Fruit fly (Drosophila melanogaster) whole organism, embryonic: ENCODE results near the gene CG9297.
A peak's percentile ranks its signal among the peaks of the same experiment; 100 is the strongest.

ENCODE experiments used
- CG10267 ChIP-seq: fragments of 200-800 bp; sonication (Bioruptor generic); optimal IDR thresholded peaks from 2 replicates; lab custom pipeline; 2018; ENCODE audit warnings: missing biosample characterization, mild to moderate bottlenecking, missing genetic modification characterization, moderate library complexity
- CG11456 ChIP-seq: fragments of 200-800 bp; sonication (Bioruptor generic); IDR thresholded peaks from 3 replicates; pipeline ENCODE4 v1.3.6; 2022; ENCODE audit warnings: missing biosample characterization, missing genetic modification characterization
- CG11560 ChIP-seq: fragments of 200-800 bp; sonication (Bioruptor generic); IDR thresholded peaks from 3 replicates; pipeline ENCODE4 v1.3.6; 2022; ENCODE audit warnings: missing biosample characterization, missing genetic modification characterization
- CG11695 ChIP-seq: fragments of 200-800 bp; sonication (Bioruptor generic); IDR thresholded peaks from 3 replicates; pipeline ENCODE4 v1.3.6; 2022; ENCODE audit warnings: missing biosample characterization, missing genetic modification characterization
- CG1233 ChIP-seq: fragments of 200-800 bp; sonication (Bioruptor generic); optimal IDR thresholded peaks from 4 replicates; lab custom pipeline; 2018; ENCODE audit warnings: missing biosample characterization, mild to moderate bottlenecking, missing genetic modification characterization
- CG15601 ChIP-seq: fragments of 200-800 bp; sonication (Bioruptor generic); optimal IDR thresholded peaks from 3 replicates; lab custom pipeline; 2019; ENCODE audit warnings: missing biosample characterization, mild to moderate bottlenecking, missing genetic modification characterization, moderate library complexity
- CG15696 ChIP-seq: fragments of 200-800 bp; sonication (Bioruptor generic); optimal IDR thresholded peaks from 2 replicates; lab custom pipeline; 2019; ENCODE audit warnings: missing biosample characterization, mild to moderate bottlenecking, missing genetic modification characterization, moderate library complexity
- CG16863 ChIP-seq: fragments of 200-800 bp; sonication (Bioruptor generic); optimal IDR thresholded peaks from 3 replicates; lab custom pipeline; 2016; ENCODE audit warnings: missing biosample characterization, missing genetic modification characterization
- CG18262 ChIP-seq: fragments of 200-800 bp; optimal IDR thresholded peaks from 3 replicates; lab custom pipeline; 2019; ENCODE audit warnings: missing biosample characterization, mild to moderate bottlenecking, missing genetic modification characterization, moderate library complexity
- CG18764 ChIP-seq: fragments of 200-800 bp; sonication (Bioruptor generic); optimal IDR thresholded peaks from 3 replicates; lab custom pipeline; 2016; ENCODE audit warnings: missing biosample characterization, missing genetic modification characterization
- CG2202 ChIP-seq: fragments of 200-800 bp; sonication (Bioruptor generic); optimal IDR thresholded peaks from 2 replicates; lab custom pipeline; 2018; ENCODE audit warnings: missing biosample characterization, mild to moderate bottlenecking, missing genetic modification characterization
- CG2712 ChIP-seq: fragments of 200-800 bp; optimal IDR thresholded peaks from 3 replicates; lab custom pipeline; 2019; ENCODE audit warnings: missing biosample characterization, mild to moderate bottlenecking, missing genetic modification characterization, moderate library complexity
- CG33213 ChIP-seq: fragments of 200-800 bp; sonication (Bioruptor generic); optimal IDR thresholded peaks from 3 replicates; lab custom pipeline; 2016; ENCODE audit warnings: missing biosample characterization, missing genetic modification characterization
- CG33557 ChIP-seq: fragments of 200-800 bp; sonication (Bioruptor generic); optimal IDR thresholded peaks from 2 replicates; lab custom pipeline; 2019; ENCODE audit warnings: missing biosample characterization, mild to moderate bottlenecking, missing genetic modification characterization, moderate library complexity
- CG4282 ChIP-seq: fragments of 200-800 bp; sonication (Bioruptor generic); optimal IDR thresholded peaks from 2 replicates; lab custom pipeline; 2016; ENCODE audit warnings: missing biosample characterization, missing genetic modification characterization
- CG6791 ChIP-seq: fragments of 200-800 bp; sonication (Bioruptor generic); IDR thresholded peaks from 3 replicates; pipeline ENCODE4 v1.3.6; 2022; ENCODE audit warnings: missing biosample characterization, missing genetic modification characterization; ENCODE audit not compliant: partially characterized antibody
- CG7271 ChIP-seq: fragments of 200-800 bp; sonication (Bioruptor generic); optimal IDR thresholded peaks from 2 replicates; lab custom pipeline; 2018; ENCODE audit warnings: missing biosample characterization, mild to moderate bottlenecking, missing genetic modification characterization, moderate library complexity
- CG9727 ChIP-seq: fragments of 200-800 bp; sonication (Bioruptor generic); optimal IDR thresholded peaks from 3 replicates; lab custom pipeline; 2017; ENCODE audit warnings: missing biosample characterization, mild to moderate bottlenecking, missing genetic modification characterization
- CG9817 ChIP-seq: fragments of 200-800 bp; sonication (Bioruptor generic); optimal IDR thresholded peaks from 2 replicates; lab custom pipeline; 2018; ENCODE audit warnings: missing biosample characterization, mild to moderate bottlenecking, missing genetic modification characterization, moderate library complexity
- CkIIα-i1 ChIP-seq: fragments of 200-800 bp; sonication (Bioruptor generic); IDR thresholded peaks from 2 replicates; pipeline ENCODE4 v1.3.6; 2022; ENCODE audit warnings: missing biosample characterization, missing genetic modification characterization
- Dip2 ChIP-seq: fragments of 200-800 bp; sonication (Bioruptor generic); IDR thresholded peaks from 2 replicates; pipeline ENCODE4 v1.3.6; 2022; ENCODE audit warnings: missing biosample characterization, missing genetic modification characterization
- Doc3 ChIP-seq: fragments of 200-800 bp; sonication (Bioruptor generic); IDR thresholded peaks from 3 replicates; pipeline ENCODE4 v1.3.6; 2022; ENCODE audit warnings: missing biosample characterization, missing genetic modification characterization; ENCODE audit not compliant: partially characterized antibody
- H15 ChIP-seq: fragments of 200-800 bp; sonication (Bioruptor generic); IDR thresholded peaks from 3 replicates; pipeline ENCODE4 v1.3.6; 2022; ENCODE audit warnings: missing biosample characterization, missing genetic modification characterization
- Hr3 ChIP-seq: fragments of 200-800 bp; sonication (Bioruptor generic); optimal IDR thresholded peaks from 3 replicates; lab custom pipeline; 2016; ENCODE audit warnings: missing biosample characterization, missing genetic modification characterization
- MESR4 ChIP-seq: fragments of 200-800 bp; sonication (Bioruptor generic); optimal IDR thresholded peaks from 2 replicates; lab custom pipeline; 2018; ENCODE audit warnings: missing biosample characterization, mild to moderate bottlenecking, missing genetic modification characterization, moderate library complexity
- Meics ChIP-seq: fragments of 200-800 bp; sonication (Bioruptor generic); optimal IDR thresholded peaks from 2 replicates; lab custom pipeline; 2017; ENCODE audit warnings: missing biosample characterization, mild to moderate bottlenecking, missing genetic modification characterization
- NK7.1 ChIP-seq: fragments of 200-800 bp; sonication (Bioruptor generic); optimal IDR thresholded peaks from 3 replicates; lab custom pipeline; 2016; ENCODE audit warnings: missing biosample characterization, missing genetic modification characterization
- PHDP ChIP-seq: fragments of 200-800 bp; sonication (Bioruptor generic); optimal IDR thresholded peaks from 3 replicates; lab custom pipeline; 2018; ENCODE audit warnings: missing biosample characterization, mild to moderate bottlenecking, missing genetic modification characterization, moderate library complexity
- Ptx1 ChIP-seq: fragments of 200-800 bp; sonication (Bioruptor generic); IDR thresholded peaks from 2 replicates; pipeline ENCODE4 v1.3.6; 2022; ENCODE audit warnings: missing biosample characterization, missing genetic modification characterization
- Trl ChIP-seq, 3 experiments: fragments of >200 bp in 2 of 3; fragments of 200-800 bp in 1 of 3; sonication (Bioruptor generic) in 1 of 3; optimal IDR thresholded peaks; 2 replicates in 1 of 3; 3 replicates in 2 of 3; lab custom pipeline; 2016 to 2017; ENCODE audit warnings: missing biosample characterization in 1 of 3, missing genetic modification characterization in 1 of 3
- da ChIP-seq: fragments of 200-800 bp; sonication (Bioruptor generic); optimal IDR thresholded peaks from 2 replicates; lab custom pipeline; 2016; ENCODE audit warnings: missing biosample characterization, missing genetic modification characterization
- fd102C ChIP-seq: fragments of 200-800 bp; sonication (Bioruptor generic); optimal IDR thresholded peaks from 2 replicates; lab custom pipeline; 2018; ENCODE audit warnings: missing biosample characterization, mild to moderate bottlenecking, missing genetic modification characterization, moderate library complexity
- gsb-n ChIP-seq: fragments of 200-800 bp; sonication (Bioruptor generic); optimal IDR thresholded peaks from 3 replicates; lab custom pipeline; 2018; ENCODE audit warnings: missing biosample characterization, mild to moderate bottlenecking, missing genetic modification characterization
- inv ChIP-seq: fragments of 200-800 bp; sonication (Bioruptor generic); IDR thresholded peaks from 2 replicates; pipeline ENCODE4 v1.3.6; 2022; ENCODE audit warnings: missing biosample characterization, missing genetic modification characterization; ENCODE audit not compliant: partially characterized antibody
- kni ChIP-seq: fragments of 200-800 bp; sonication (Bioruptor generic); optimal IDR thresholded peaks from 3 replicates; lab custom pipeline; 2017; ENCODE audit warnings: mild to moderate bottlenecking, missing biosample characterization, missing genetic modification reagents, missing genetic modification characterization
- lov ChIP-seq, 2 experiments: fragments of 200-800 bp in 1 of 2; fragments of >200 bp in 1 of 2; sonication (Bioruptor generic) in 1 of 2; IDR thresholded peaks in 1 of 2; optimal IDR thresholded peaks in 1 of 2; 2 replicates in 1 of 2; 3 replicates in 1 of 2; pipeline versions ENCODE4 v1.3.6 to Lab custom; 2017 to 2022; ENCODE audit warnings: missing biosample characterization in 1 of 2, missing genetic modification characterization in 1 of 2
- nom ChIP-seq: fragments of 200-800 bp; sonication (Bioruptor generic); optimal IDR thresholded peaks from 2 replicates; lab custom pipeline; 2017; ENCODE audit warnings: missing biosample characterization, missing genetic modification characterization, mild to moderate bottlenecking, moderate library complexity, missing genetic modification reagents
- otp ChIP-seq: fragments of 200-800 bp; sonication (Bioruptor generic); IDR thresholded peaks from 3 replicates; pipeline ENCODE4, ENCODE4 v1.3.6; 2022; ENCODE audit warnings: missing biosample characterization, missing genetic modification characterization
- ro ChIP-seq: fragments of 200-800 bp; sonication (Bioruptor generic); IDR thresholded peaks from 2 replicates; pipeline ENCODE4 v1.3.6; 2022; ENCODE audit warnings: missing biosample characterization, missing genetic modification characterization
- sens ChIP-seq: fragments of 200-800 bp; sonication (Bioruptor generic); peaks from one replicate; lab custom pipeline; 2016; ENCODE audit warnings: missing biosample characterization, missing genetic modification characterization
- sisA ChIP-seq: fragments of 200-800 bp; sonication (Bioruptor generic); IDR thresholded peaks from 2 replicates; pipeline ENCODE4 v1.3.6; 2022; ENCODE audit warnings: missing biosample characterization, missing genetic modification characterization
- slbo ChIP-seq: fragments of 200-800 bp; sonication (Bioruptor generic); IDR thresholded peaks from 2 replicates; pipeline ENCODE4 v1.3.6; 2022; ENCODE audit warnings: missing biosample characterization, missing genetic modification characterization
- sna ChIP-seq: fragments of 200-800 bp; sonication (Bioruptor generic); IDR thresholded peaks from 2 replicates; pipeline ENCODE4 v1.3.6; 2022; ENCODE audit warnings: missing biosample characterization, missing genetic modification characterization; ENCODE audit not compliant: partially characterized antibody
- trh ChIP-seq: fragments of 200-800 bp; sonication (Bioruptor generic); optimal IDR thresholded peaks from 2 replicates; lab custom pipeline; 2016; ENCODE audit warnings: missing biosample characterization, missing genetic modification characterization
- vfl ChIP-seq: fragments of 200-800 bp; sonication (Bioruptor generic); optimal IDR thresholded peaks from 2 replicates; lab custom pipeline; 2016; ENCODE audit warnings: missing biosample characterization, missing genetic modification characterization
- zen ChIP-seq: fragments of 200-800 bp; sonication (Bioruptor generic); optimal IDR thresholded peaks from 3 replicates; lab custom pipeline; 2018; ENCODE audit warnings: missing biosample characterization, mild to moderate bottlenecking, missing genetic modification characterization, moderate library complexity
- zfh1 ChIP-seq: fragments of 200-800 bp; sonication (Bioruptor generic); IDR thresholded peaks from 3 replicates; pipeline ENCODE4 v1.3.6; 2022; ENCODE audit warnings: missing biosample characterization, missing genetic modification characterization
- zfh2 ChIP-seq: fragments of 200-800 bp; sonication (Bioruptor generic); optimal IDR thresholded peaks from 2 replicates; lab custom pipeline; 2016; ENCODE audit warnings: missing biosample characterization, missing genetic modification characterization

Gene CG9297

dm6 chr3R:13799567-13800429, 28.5 kb downstream of the CG9297 start (continued):
- no peak for TF ChIP-seq sisA (GFP tag; lab: Robert Waterston, UW)
- TF ChIP-seq CG1233: no peak
- TF ChIP-seq zen (tag; lab: Kevin White, UChicago): peak; percentile 62
- no peak for TF ChIP-seq inv (GFP tag; lab: Robert Waterston, UW)
- TF ChIP-seq H15 (GFP tag; lab: Robert Waterston, UW): no peak
- peak; percentile 12 for TF ChIP-seq CG7271 (tag; lab: Kevin White, UChicago)
- TF ChIP-seq NK7.1 (GFP tag; lab: Kevin White, UChicago): no peak
- peak; percentile 80 for TF ChIP-seq CG15696 (tag; lab: Kevin White, UChicago)
- no peak for TF ChIP-seq CG16863 (GFP tag; lab: Kevin White, UChicago)
- peak; percentile 62 for TF ChIP-seq gsb-n
- peak; percentile 72 for TF ChIP-seq CG18262 (tag; lab: Kevin White, UChicago)
- TF ChIP-seq nom (GFP tag; lab: Kevin White, UChicago): no peak
- no peak for TF ChIP-seq CG18764 (GFP tag; lab: Kevin White, UChicago)
- TF ChIP-seq zfh2 (GFP tag; lab: Kevin White, UChicago): no peak
- TF ChIP-seq Dip2 (GFP tag; lab: Robert Waterston, UW): no peak
- TF ChIP-seq vfl (GFP tag; lab: Kevin White, UChicago): no peak
- peak; percentile 54 for TF ChIP-seq sens
- no peak for TF ChIP-seq MESR4 (GFP tag; lab: Kevin White, UChicago)
- TF ChIP-seq CG2712 (tag; lab: Kevin White, UChicago): peak; percentile 75
- peak; percentile 29; the same call in 1 of the 2 replicates for TF ChIP-seq slbo (GFP tag; lab: Robert Waterston, UW)
- no peak for TF ChIP-seq CG9817 (tag; lab: Kevin White, UChicago)
- TF ChIP-seq Hr3: peak; percentile 19
- TF ChIP-seq PHDP (tag; lab: Kevin White, UChicago): peak; percentile 28
- TF ChIP-seq Meics: peak; percentile 30
- no peak for TF ChIP-seq Doc3 (GFP tag; lab: Robert Waterston, UW)
- TF ChIP-seq CG4282 (GFP tag; lab: Kevin White, UChicago): no peak
- no peak for TF ChIP-seq sna (GFP tag; lab: Robert Waterston, UW)
- TF ChIP-seq otp (GFP tag; lab: Robert Waterston, UW): no peak
- no peak for TF ChIP-seq kni (GFP tag; lab: Kevin White, UChicago)
- no peak for TF ChIP-seq Trl (optimal IDR thresholded peaks at IDR 0.05; lab: Kevin White, UChicago)
- TF ChIP-seq Trl (GFP tag; optimal IDR thresholded peaks at IDR 0.05; lab: Kevin White, UChicago): no peak
- no peak for TF ChIP-seq da (GFP tag; lab: Kevin White, UChicago)
- no peak for TF ChIP-seq CG33213 (GFP tag; lab: Kevin White, UChicago)
- no peak for TF ChIP-seq CG11456 (GFP tag; lab: Robert Waterston, UW)
- TF ChIP-seq CG33557: peak; percentile 12
- 0 out of 2 replicates have a peak, but pooled peaks have one; percentile 18 for TF ChIP-seq Ptx1 (GFP tag; lab: Robert Waterston, UW)
- peak; percentile 28 for TF ChIP-seq CG15601 (tag; lab: Kevin White, UChicago)
- TF ChIP-seq CG9727 (GFP tag; lab: Kevin White, UChicago): peak; percentile 82
- TF ChIP-seq lov (optimal IDR thresholded peaks at IDR 0.05; lab: Kevin White, UChicago): no peak
- TF ChIP-seq lov (GFP tag; IDR thresholded peaks at IDR 0.05; lab: Robert Waterston, UW): no peak
- no peak for TF ChIP-seq ro (GFP tag; lab: Robert Waterston, UW)
- no peak for TF ChIP-seq trh (GFP tag; lab: Kevin White, UChicago)
- no peak for TF ChIP-seq CG11695 (GFP tag; lab: Robert Waterston, UW)
- TF ChIP-seq fd102C: peak; percentile 2
- no peak for TF ChIP-seq zfh1 (GFP tag; lab: Robert Waterston, UW)
- peak; percentile 72 for TF ChIP-seq CG10267
- TF ChIP-seq CG2202 (tag; lab: Kevin White, UChicago): no peak
- no peak for TF ChIP-seq CkIIα-i1
- no peak for TF ChIP-seq CG11560 (tag; lab: Robert Waterston, UW)
- 0 out of 3 replicates have a peak, but pooled peaks have one; percentile 14 for TF ChIP-seq CG6791
